Worm (Caenorhabditis elegans) whole organism, young adult: Measurements from ENCODE around the gene F22B3.5.

Experiments used
- attf-3 ChIP-seq: fragments of 200-800 bp; sonication (Bioruptor generic); conservative IDR thresholded peaks from 2 replicates; pipeline ENCODE4 v1.3.6; 2022; ENCODE audit warnings: missing genetic modification reagents, missing genetic modification characterization, missing compliant biosample characterization
- hrde-1 ChIP-seq: sonication (generic microtip); optimal IDR thresholded peaks from 2 replicates; lab custom pipeline; 2016; ENCODE audit warnings: missing genetic modification characterization, mild to moderate bottlenecking, missing compliant biosample characterization, moderate library complexity, missing genotype, missing genetic modification reagents, borderline replicate concordance
- let-607 ChIP-seq, 2 experiments: fragments of 200-800 bp in 1 of 2; sonication (Bioruptor generic) in 1 of 2; sonication (generic microtip) in 1 of 2; optimal IDR thresholded peaks; 2 replicates each; lab custom pipeline; 2016 to 2018; ENCODE audit warnings: mild to moderate bottlenecking in 2 of 2, missing compliant biosample characterization in 2 of 2, missing genetic modification characterization in 2 of 2, moderate library complexity in 2 of 2, missing genotype in 1 of 2
- mcd-1 ChIP-seq: fragments of 200-800 bp; sonication (Bioruptor generic); IDR thresholded peaks from 2 replicates; pipeline ENCODE4 v1.3.6; 2022; ENCODE audit warnings: missing genetic modification reagents, missing genetic modification characterization, missing compliant biosample characterization
- tlf-1 ChIP-seq: fragments of 200-800 bp; sonication (Bioruptor generic); optimal IDR thresholded peaks from 2 replicates; lab custom pipeline; 2018; ENCODE audit warnings: mild to moderate bottlenecking, missing genetic modification characterization, missing compliant biosample characterization

F22B3.5 gene

DNA sequence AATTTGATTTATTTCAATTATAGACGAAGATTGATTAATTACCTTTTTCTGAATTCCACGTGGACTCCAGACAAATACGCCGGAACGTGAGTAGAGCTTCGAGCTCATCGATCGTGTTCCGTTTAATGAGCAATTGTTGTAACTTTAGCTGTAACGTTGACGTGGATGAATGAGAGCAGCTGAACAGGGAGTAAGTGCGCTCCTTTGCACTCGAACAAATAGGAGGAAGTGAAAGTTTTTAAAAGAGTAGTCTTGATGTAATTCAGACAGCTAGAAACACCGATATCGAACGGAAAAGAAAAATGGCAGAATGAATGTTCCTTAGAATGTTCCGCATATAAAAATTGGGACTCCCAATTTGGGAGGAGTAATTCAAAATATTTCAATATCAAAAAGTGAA, 45.0 kb downstream of the F22B3.5 start, which contains the start of gene sec-31:
sec-31 (minus strand) TSS at position 148 of the 400 bp plus-strand sequence.
- no peak for TF ChIP-seq tlf-1 (GFP tag; lab: Kevin White, UChicago)
- peak in 1 of 2 experiments; percentile 29 for TF ChIP-seq let-607 (tag; optimal IDR thresholded peaks at IDR 0.05; lab: Kevin White, UChicago)
- peak; percentile 37 for TF ChIP-seq mcd-1 (GFP tag; lab: Robert Waterston, UW)
- TF ChIP-seq hrde-1 = no peak
- no peak for TF ChIP-seq attf-3 (GFP tag; lab: Robert Waterston, UW)
